Worm (Caenorhabditis elegans) whole organism, young adult: ENCODE measurements around the gene R02F11.12.

Experiments
- ama-1 ChIP-seq, 3 experiments: fragments of 150-350 bp in 1 of 3; sonication (generic microtip) in 2 of 3; optimal IDR thresholded peaks; 2 replicates each; lab custom pipeline; 2014 to 2018; ENCODE audit warnings: missing biosample characterization in 2 of 3, missing genetic modification characterization in 2 of 3, missing genetic modification reagents in 2 of 3
- athp-1 ChIP-seq: sonication (generic microtip); optimal IDR thresholded peaks from 2 replicates; lab custom pipeline; 2017; ENCODE audit warnings: mild to moderate bottlenecking, missing genetic modification characterization, missing compliant biosample characterization
- ccch-3 ChIP-seq: fragments of 200-800 bp; sonication (Bioruptor generic); optimal IDR thresholded peaks from 2 replicates; lab custom pipeline; 2018; ENCODE audit warnings: mild to moderate bottlenecking, missing genetic modification characterization, missing compliant biosample characterization
- zim-3 ChIP-seq: sonication (generic microtip); optimal IDR thresholded peaks from 2 replicates; lab custom pipeline; 2017; ENCODE audit warnings: mild to moderate bottlenecking, missing genetic modification characterization, moderate library complexity, missing compliant biosample characterization

- TF ChIP-seq zim-3 (tag; lab: Kevin White, UChicago): no peak
- TF ChIP-seq ccch-3 (GFP tag; lab: Kevin White, UChicago): no peak
- no peak for TF ChIP-seq ama-1 (optimal IDR thresholded peaks at IDR 0.05; lab: Kevin White, UChicago)
- no peak for TF ChIP-seq ama-1 (GFP tag; optimal IDR thresholded peaks at IDR 0.05; lab: Kevin White, UChicago)
- TF ChIP-seq athp-1 (tag; lab: Kevin White, UChicago): no peak
These were observed 13.0 kb upstream of the R02F11.12 start, which contains the start of gene C18G1.1 for ce11 chrV:4777388-4777986.
